Worm (Caenorhabditis elegans): Measurements from ENCODE around the gene F40G12.2.
"Not testable (repeated sequence)": the region's sequence is repeated elsewhere in the genome, so short reads cannot be mapped to it uniquely, and the experiment has no call there.

F40G12.2 gene

ce11 chrV:14260831-14261230 lies at the start of gene F40G12.2:
Gene F40G12.2 (minus strand): TSS chrV:14260931.
- TF ChIP-seq dao-5 (tag; optimal IDR thresholded peaks at IDR 0.05): no peak
- no peak for TF ChIP-seq W03F9.2 (tag; optimal IDR thresholded peaks at IDR 0.05)

DNA sequence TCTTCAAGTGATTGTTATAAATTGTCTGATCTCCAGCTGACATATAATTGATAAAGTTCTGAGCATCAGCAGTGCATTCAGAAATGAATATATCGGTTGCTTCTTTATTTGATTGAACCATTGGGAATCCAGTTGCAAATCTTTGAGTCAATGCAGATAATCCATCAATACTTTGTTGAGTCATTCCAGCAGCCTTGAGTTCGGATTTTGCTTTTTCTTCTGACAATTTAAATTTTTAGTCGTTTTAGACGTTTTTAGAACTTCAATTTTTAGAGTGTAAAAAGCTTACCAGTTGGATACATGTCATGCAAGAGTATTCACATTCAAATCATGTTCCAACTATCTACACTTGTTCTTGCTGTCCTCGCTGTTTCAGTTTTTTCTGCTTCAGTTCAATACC lies 48.9 kb upstream of the F40G12.2 start, which contains the start of gene F14D7.14:
Gene F14D7.14 (plus strand): TSS at position 301 of the 400 bp plus-strand sequence.
- TF ChIP-seq him-1, dao-5, W03F9.2 (tag; optimal IDR thresholded peaks at IDR 0.05): not testable (repeated sequence)

- TF ChIP-seq dao-5, him-1, W03F9.2 (tag; optimal IDR thresholded peaks at IDR 0.05): not testable (repeated sequence)
Observed at ce11 chrV:14308164-14308563, 47.4 kb upstream of the F40G12.2 start, which contains the start of gene spig-5. Gene spig-5 (plus strand): TSS chrV:14308464.

ce11 chrV:14306771-14307170 lies 46.0 kb upstream of the F40G12.2 start, which contains the start of gene spig-4:
Gene spig-4 (minus strand): TSS chrV:14306871.
- not testable (repeated sequence) for TF ChIP-seq W03F9.2, him-1, dao-5 (tag; optimal IDR thresholded peaks at IDR 0.05)

- TF ChIP-seq him-1 (tag; optimal IDR thresholded peaks at IDR 0.05): no peak
- no peak for TF ChIP-seq dao-5 (tag; optimal IDR thresholded peaks at IDR 0.05)
- no peak for TF ChIP-seq W03F9.2 (tag; optimal IDR thresholded peaks at IDR 0.05)
Observed at ce11 chrV:14301076-14301475, 40.3 kb upstream of the F40G12.2 start, which contains the start of gene F14D7.6. Gene F14D7.6 (plus strand): TSS chrV:14301413.

DNA sequence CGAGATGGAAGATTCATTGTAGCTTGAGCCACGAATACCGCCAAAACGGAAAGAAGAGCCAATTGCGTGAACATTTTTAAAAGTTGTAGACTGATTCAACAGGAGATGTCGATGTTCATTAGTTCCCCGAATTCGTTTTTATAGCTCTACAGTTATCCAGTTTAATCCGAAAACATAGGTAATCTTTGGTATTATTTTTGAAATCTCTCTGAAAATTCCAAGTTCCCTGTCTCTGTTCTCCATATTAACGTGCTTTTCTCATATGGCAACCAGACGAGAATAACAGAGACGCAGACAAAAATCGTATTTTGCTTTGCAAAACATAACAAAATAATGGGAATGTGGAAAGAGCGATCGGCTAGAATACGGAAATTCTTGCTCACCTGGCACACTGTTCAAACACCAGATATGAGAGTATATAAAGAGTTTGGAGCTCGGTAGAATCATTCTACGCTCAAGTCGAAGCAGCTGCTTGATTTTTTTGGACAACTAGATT lies 38.9 kb upstream of the F40G12.2 start, which contains the start of the genes spig-3 and F14D7.12:
Gene spig-3 (minus strand): TSS at position 101 of the 496 bp plus-strand sequence.
Gene F14D7.12 (plus strand): TSS at position 446 of the 496 bp plus-strand sequence.
- no peak for TF ChIP-seq him-1 (tag; optimal IDR thresholded peaks at IDR 0.05)

DNA sequence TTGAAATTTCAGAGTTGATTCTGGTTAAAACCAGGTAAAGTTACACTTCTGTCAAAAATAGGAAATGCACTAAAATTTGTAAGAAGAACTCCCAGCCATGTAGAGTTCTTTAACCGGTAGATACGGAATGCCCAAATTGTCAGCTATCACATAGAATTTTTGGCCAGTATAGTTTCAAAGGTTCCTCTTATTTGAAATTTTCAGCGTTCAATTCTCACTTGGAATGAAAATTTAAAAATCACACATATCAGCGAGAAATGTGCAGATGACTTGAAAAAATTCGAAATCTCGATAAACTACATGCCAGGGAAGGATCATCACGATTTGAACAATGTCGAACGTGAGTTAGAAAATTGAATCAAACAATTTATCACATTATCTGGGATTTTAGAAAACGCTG lies 35.8 kb upstream of the F40G12.2 start, which contains the start of gene F14D7.3:
Gene F14D7.3 (plus strand): TSS at position 301 of the 400 bp plus-strand sequence.
- TF ChIP-seq W03F9.2 (tag; optimal IDR thresholded peaks at IDR 0.05) (no peak), him-1 (tag; optimal IDR thresholded peaks at IDR 0.05) (no peak), dao-5 (tag; optimal IDR thresholded peaks at IDR 0.05) (no peak)

- TF ChIP-seq dao-5 (tag; optimal IDR thresholded peaks at IDR 0.05) (no peak), him-1 (tag; optimal IDR thresholded peaks at IDR 0.05) (no peak), W03F9.2 (tag; optimal IDR thresholded peaks at IDR 0.05) (no peak)
Observed at ce11 chrV:14294396-14294795, 33.7 kb upstream of the F40G12.2 start, which contains the start of gene F14D7.9. Gene F14D7.9 (plus strand): TSS chrV:14294696.

ce11 chrV:14293667-14294194 lies 33.0 kb upstream of the F40G12.2 start, which contains the start of gene F14D7.2:
Gene F14D7.2 (minus strand): TSS chrV:14293717.
- TF ChIP-seq him-1 (tag; optimal IDR thresholded peaks at IDR 0.05) (no peak), W03F9.2 (tag; optimal IDR thresholded peaks at IDR 0.05) (no peak), dao-5 (tag; optimal IDR thresholded peaks at IDR 0.05) (no peak)

DNA sequence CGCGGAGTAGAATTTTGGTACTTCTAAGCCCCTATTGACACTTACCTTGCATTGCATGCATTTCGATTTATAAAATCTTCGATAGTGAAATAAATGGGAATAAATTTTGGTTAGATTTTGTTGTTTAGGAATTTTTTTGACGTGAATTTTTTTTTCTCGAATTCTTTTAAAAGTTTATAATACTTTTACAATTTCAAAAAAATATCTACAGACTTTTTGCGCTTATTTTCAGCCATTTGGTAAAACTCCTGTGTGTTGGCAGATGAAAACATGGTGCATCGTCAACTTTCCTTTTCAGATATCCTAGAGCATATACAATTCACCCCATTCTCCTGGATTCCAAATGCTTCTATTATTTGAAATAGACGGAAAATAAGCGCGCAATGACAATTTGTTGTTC lies 29.9 kb upstream of the F40G12.2 start, which contains the start of gene F14D7.18:
Gene F14D7.18 (minus strand): TSS at position 101 of the 400 bp plus-strand sequence.
- TF ChIP-seq dao-5 (tag; optimal IDR thresholded peaks at IDR 0.05): no peak
- no peak for TF ChIP-seq him-1 (tag; optimal IDR thresholded peaks at IDR 0.05)
- TF ChIP-seq W03F9.2 (tag; optimal IDR thresholded peaks at IDR 0.05): no peak

ce11 chrV:14289363-14289762 lies 28.6 kb upstream of the F40G12.2 start, which contains the start of gene F14D7.1:
Gene F14D7.1 (minus strand): TSS chrV:14289463.
- no peak for TF ChIP-seq W03F9.2 (tag; optimal IDR thresholded peaks at IDR 0.05)
- TF ChIP-seq dao-5 (tag; optimal IDR thresholded peaks at IDR 0.05): no peak
- TF ChIP-seq him-1 (tag; optimal IDR thresholded peaks at IDR 0.05): no peak

ce11 chrV:14285803-14286202 lies 25.1 kb upstream of the F40G12.2 start, which contains the start of gene F40G12.11:
Gene F40G12.11 (plus strand): TSS chrV:14286171.
- no peak for TF ChIP-seq him-1 (tag; optimal IDR thresholded peaks at IDR 0.05)
- TF ChIP-seq W03F9.2 (tag; optimal IDR thresholded peaks at IDR 0.05): no peak
- TF ChIP-seq dao-5 (tag; optimal IDR thresholded peaks at IDR 0.05): no peak

- TF ChIP-seq him-1 (tag; optimal IDR thresholded peaks at IDR 0.05) (no peak), W03F9.2 (tag; optimal IDR thresholded peaks at IDR 0.05) (no peak), dao-5 (tag; optimal IDR thresholded peaks at IDR 0.05) (no peak)
Observed at ce11 chrV:14283241-14283640, 22.5 kb upstream of the F40G12.2 start, which contains the start of gene F40G12.10. Gene F40G12.10 (plus strand): TSS chrV:14283541.

DNA sequence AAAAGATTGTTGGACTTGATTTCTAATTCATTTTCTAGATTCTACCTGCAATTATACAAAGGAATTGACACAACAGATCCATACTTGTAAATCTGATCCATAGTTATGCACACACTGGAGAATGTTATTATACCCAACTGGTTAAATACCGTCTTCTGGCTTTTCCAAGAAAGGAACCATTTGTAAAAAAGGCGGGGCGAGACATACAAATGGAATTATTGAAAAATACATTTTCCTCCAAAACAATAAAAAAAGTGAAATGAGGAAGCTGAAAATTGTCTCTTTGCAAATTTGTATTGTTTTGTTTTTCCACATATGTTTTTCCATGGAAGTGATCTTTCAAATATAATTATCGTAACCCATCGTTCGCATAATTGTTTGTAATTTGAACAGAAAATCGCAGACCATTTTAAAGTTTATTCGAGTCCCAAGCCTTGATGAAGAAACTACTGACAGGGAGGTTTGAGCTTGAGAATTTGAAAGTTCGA lies 21.5 kb upstream of the F40G12.2 start, which contains the start of the genes srt-74 and F40G12.9:
Gene srt-74 (minus strand): TSS at position 101 of the 488 bp plus-strand sequence.
Gene F40G12.9 (plus strand): TSS at position 438 of the 488 bp plus-strand sequence.
- TF ChIP-seq dao-5 (tag; optimal IDR thresholded peaks at IDR 0.05) (no peak), him-1 (tag; optimal IDR thresholded peaks at IDR 0.05) (no peak), W03F9.2 (tag; optimal IDR thresholded peaks at IDR 0.05) (no peak)

Measured in whole organism, L4/young adult.